Worm (Caenorhabditis elegans) whole organism, L2 larva: ENCODE measurements around the gene pgm-2.

Experiments used
- blmp-1 ChIP-seq: sonication (generic microtip); optimal IDR thresholded peaks from 2 replicates; lab custom pipeline; 2017; ENCODE audit warnings: missing genetic modification characterization, mild to moderate bottlenecking, missing compliant biosample characterization, antibody characterized with exemption, moderate library complexity; ENCODE audit not compliant: insufficient read depth
- elt-1 ChIP-seq: fragments of 150-350 bp; optimal IDR thresholded peaks from 2 replicates; lab custom pipeline; 2014; ENCODE audit warnings: missing biosample characterization, missing genetic modification characterization
- lin-13 ChIP-seq: fragments of 150-350 bp; optimal IDR thresholded peaks from 2 replicates; lab custom pipeline; 2014; ENCODE audit warnings: missing biosample characterization, missing genetic modification reagents, missing genetic modification characterization
- mdl-1 ChIP-seq, 2 experiments: fragments of 150-350 bp in 1 of 2; sonication (generic microtip) in 1 of 2; optimal IDR thresholded peaks; 2 replicates each; lab custom pipeline; 2017; ENCODE audit warnings: missing biosample characterization in 2 of 2, missing genetic modification characterization in 2 of 2
- nhr-11 ChIP-seq: fragments of 150-350 bp; optimal IDR thresholded peaks from 2 replicates; lab custom pipeline; 2014; ENCODE audit warnings: missing biosample characterization, missing genetic modification characterization
- nhr-6 ChIP-seq: fragments of 150-350 bp; optimal IDR thresholded peaks from 2 replicates; lab custom pipeline; 2014; ENCODE audit warnings: missing biosample characterization, missing genetic modification characterization
- snpc-4 ChIP-seq: fragments of 150-350 bp; optimal IDR thresholded peaks from 2 replicates; lab custom pipeline; 2014; ENCODE audit warnings: missing biosample characterization, missing genetic modification characterization
- unc-62 ChIP-seq: fragments of 150-350 bp; optimal IDR thresholded peaks from 2 replicates; lab custom pipeline; 2014; ENCODE audit warnings: missing biosample characterization, missing genetic modification reagents, missing genetic modification characterization

ce11 chrIII:13302578-13302977 lies 3.4 kb downstream of the pgm-2 start:
- TF ChIP-seq snpc-4 (tag; lab: Kevin White, UChicago) (no peak), unc-62 (GFP tag; lab: Kevin White, UChicago) (no peak), blmp-1 (tag; lab: Kevin White, UChicago) (no peak), nhr-6 (tag; lab: Kevin White, UChicago) (no peak), elt-1 (tag; lab: Kevin White, UChicago) (no peak), mdl-1 (tag; optimal IDR thresholded peaks at IDR 0.05; lab: Kevin White, UChicago) (no peak), lin-13 (GFP tag; lab: Kevin White, UChicago) (no peak), nhr-11 (tag; lab: Kevin White, UChicago) (no peak)
